Worm (Caenorhabditis elegans): ENCODE measurements around the gene srx-87.

The srx-87 gene

ce11 chrV:11589433-11589832 lies 24.8 kb downstream of the srx-87 start, which contains the start of gene srx-82:
TSS of gene srx-82 (plus strand) at chrV:11589733.
- TF ChIP-seq ceh-19 (GFP tag; optimal IDR thresholded peaks at IDR 0.05), result no peak
- TF ChIP-seq unc-86 (tag; optimal IDR thresholded peaks at IDR 0.05), result no peak
- TF ChIP-seq C38D4.7 (GFP tag; optimal IDR thresholded peaks at IDR 0.05), result no peak
- no peak for TF ChIP-seq pqm-1 (tag; optimal IDR thresholded peaks at IDR 0.05)
- TF ChIP-seq pros-1 (tag; optimal IDR thresholded peaks at IDR 0.05), result no peak
- TF ChIP-seq hlh-13 (GFP tag; optimal IDR thresholded peaks at IDR 0.05), result no peak
- no peak for TF ChIP-seq lim-6 (tag; optimal IDR thresholded peaks at IDR 0.05)
- no peak for TF ChIP-seq gmeb-2 (tag; optimal IDR thresholded peaks at IDR 0.05)
- no peak for TF ChIP-seq unc-55 (GFP tag; optimal IDR thresholded peaks at IDR 0.05)
- TF ChIP-seq fkh-6 (tag; optimal IDR thresholded peaks at IDR 0.05), result no peak
- TF ChIP-seq K02D7.2 (tag; optimal IDR thresholded peaks at IDR 0.05), result no peak
- TF ChIP-seq ceh-9 (tag; optimal IDR thresholded peaks at IDR 0.05), result no peak
- TF ChIP-seq sox-2 (GFP tag; IDR thresholded peaks at IDR 0.05), result no peak
- no peak for TF ChIP-seq unc-3 (GFP tag; conservative IDR thresholded peaks at IDR 0.05)
- TF ChIP-seq unc-3 (tag; optimal IDR thresholded peaks at IDR 0.05), result no peak
- TF ChIP-seq syd-9 (tag; optimal IDR thresholded peaks at IDR 0.05), result no peak
- no peak for TF ChIP-seq ref-2 (tag; optimal IDR thresholded peaks at IDR 0.05)
- TF ChIP-seq pha-2 (tag; optimal IDR thresholded peaks at IDR 0.05), result no peak
- no peak for TF ChIP-seq ets-4 (tag; optimal IDR thresholded peaks at IDR 0.05)

- TF ChIP-seq tbx-2 (tag; optimal IDR thresholded peaks at IDR 0.05) (no peak), ceh-30 (tag; optimal IDR thresholded peaks at IDR 0.05) (no peak), pha-2 (tag; optimal IDR thresholded peaks at IDR 0.05) (no peak), hlh-13 (GFP tag; optimal IDR thresholded peaks at IDR 0.05) (no peak), ahr-1 (tag; optimal IDR thresholded peaks at IDR 0.05) (no peak), hlh-15 (tag; optimal IDR thresholded peaks at IDR 0.05) (no peak), dve-1 (tag; optimal IDR thresholded peaks at IDR 0.05) (no peak), pat-9 (tag; optimal IDR thresholded peaks at IDR 0.05) (no peak), pax-1 (tag; optimal IDR thresholded peaks at IDR 0.05) (no peak), Y22D7AL.16 (tag; optimal IDR thresholded peaks at IDR 0.05) (no peak), ceh-6 (GFP tag; optimal IDR thresholded peaks at IDR 0.05) (no peak), ceh-48 (tag; optimal IDR thresholded peaks at IDR 0.05) (no peak), gmeb-2 (tag; optimal IDR thresholded peaks at IDR 0.05) (no peak), hlh-8 (tag; optimal IDR thresholded peaks at IDR 0.05) (no peak), unc-42 (tag; optimal IDR thresholded peaks at IDR 0.05) (no peak), elt-4 (tag; optimal IDR thresholded peaks at IDR 0.05) (no peak), ttx-3 (tag; optimal IDR thresholded peaks at IDR 0.05) (no peak), ztf-16 (tag; optimal IDR thresholded peaks at IDR 0.05) (no peak), hlh-30 (tag; optimal IDR thresholded peaks at IDR 0.05; ENCODE audit: insufficient read depth) (no peak), sdc-2 (tag; optimal IDR thresholded peaks at IDR 0.05) (no peak)
Measured at ce11 chrV:11593427-11593826, 28.8 kb downstream of the srx-87 start, which contains the start of gene srx-80. TSS of gene srx-80 (plus strand) at chrV:11593727.

- TF ChIP-seq ref-2 (tag; optimal IDR thresholded peaks at IDR 0.05) (no peak), ceh-30 (tag; optimal IDR thresholded peaks at IDR 0.05) (no peak), pag-3 (tag; optimal IDR thresholded peaks at IDR 0.05; ENCODE audit: borderline replicate concordance) (no peak), pax-1 (tag; optimal IDR thresholded peaks at IDR 0.05) (no peak), fkh-10 (GFP tag; optimal IDR thresholded peaks at IDR 0.05) (no peak), C38D4.7 (GFP tag; optimal IDR thresholded peaks at IDR 0.05) (no peak), nhr-232 (tag; optimal IDR thresholded peaks at IDR 0.05) (no peak), dmd-4 (tag; optimal IDR thresholded peaks at IDR 0.05; ENCODE audit: borderline replicate concordance) (no peak), ceh-34 (tag; optimal IDR thresholded peaks at IDR 0.05) (no peak), ceh-9 (tag; optimal IDR thresholded peaks at IDR 0.05) (no peak), ets-4 (tag; optimal IDR thresholded peaks at IDR 0.05) (no peak), elt-2 (tag; optimal IDR thresholded peaks at IDR 0.05) (no peak)
Measured at ce11 chrV:11593888-11594287, 29.2 kb downstream of the srx-87 start.
